Fruit fly (Drosophila melanogaster): Measurements from ENCODE around the gene CG14609.

DNA sequence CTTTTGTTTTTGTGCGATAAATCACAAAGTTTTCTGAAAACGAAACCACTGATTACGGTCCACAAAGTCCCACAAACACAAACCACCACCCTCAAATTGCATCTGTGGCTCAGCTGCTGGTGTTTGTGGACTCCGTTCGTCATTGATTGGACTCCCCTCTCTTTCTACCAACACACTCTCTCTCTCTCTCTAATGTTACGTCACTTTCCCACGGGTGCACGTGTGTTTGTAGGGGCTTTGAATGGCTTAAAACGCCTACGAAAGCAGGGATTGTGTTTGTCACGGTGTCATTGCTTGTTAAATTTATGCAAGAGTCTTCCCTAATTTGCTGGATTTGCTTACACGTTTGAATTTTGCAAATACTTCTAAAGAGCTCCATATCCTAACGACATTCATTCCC, 12.8 kb upstream of the CG14609 start:
- TF ChIP-seq CG8301 (tag; optimal IDR thresholded peaks at IDR 0.05) (no peak), CG8159 (tag; optimal IDR thresholded peaks at IDR 0.05) (no peak), Ets98B (GFP tag; IDR thresholded peaks at IDR 0.05) (no peak), Pif1A (GFP tag; optimal IDR thresholded peaks at IDR 0.05) (no peak)
